Worm (Caenorhabditis elegans) whole organism, late embryonic: ENCODE data around the gene K09E9.3.

Source experiments
- C08G9.2 ChIP-seq: sonication (generic microtip); optimal IDR thresholded peaks from 2 replicates; lab custom pipeline; 2016; ENCODE audit warnings: mild to moderate bottlenecking, missing genetic modification characterization, moderate library complexity, missing compliant biosample characterization
- C38D4.7 ChIP-seq: fragments of 200-800 bp; sonication (Bioruptor generic); optimal IDR thresholded peaks from 2 replicates; lab custom pipeline; 2018; ENCODE audit warnings: mild to moderate bottlenecking, missing genetic modification characterization, moderate library complexity, missing compliant biosample characterization
- K02D7.2 ChIP-seq: sonication (generic microtip); optimal IDR thresholded peaks from 2 replicates; lab custom pipeline; 2017; ENCODE audit warnings: mild to moderate bottlenecking, missing genetic modification characterization, missing compliant biosample characterization
- K09A11.1 ChIP-seq: sonication (generic microtip); optimal IDR thresholded peaks from 2 replicates; lab custom pipeline; 2017; ENCODE audit warnings: antibody characterized with exemption, mild to moderate bottlenecking, missing genetic modification characterization, missing compliant biosample characterization; ENCODE audit not compliant: insufficient read depth
- ama-1 ChIP-seq: fragments of 150-350 bp; optimal IDR thresholded peaks from 2 replicates; lab custom pipeline; 2014
- ceh-19 ChIP-seq: fragments of 200-800 bp; sonication (Bioruptor generic); optimal IDR thresholded peaks from 2 replicates; lab custom pipeline; 2018; ENCODE audit warnings: mild to moderate bottlenecking, missing genetic modification characterization, missing compliant biosample characterization
- ceh-2 ChIP-seq: sonication (generic microtip); optimal IDR thresholded peaks from 2 replicates; lab custom pipeline; 2016; ENCODE audit warnings: missing genotype, missing genetic modification characterization, missing compliant biosample characterization
- ceh-22 ChIP-seq: sonication (generic microtip); optimal IDR thresholded peaks from 2 replicates; lab custom pipeline; 2017; ENCODE audit warnings: missing biosample characterization, missing genetic modification characterization
- ceh-24 ChIP-seq: sonication (generic microtip); optimal IDR thresholded peaks from 2 replicates; lab custom pipeline; 2016; ENCODE audit warnings: mild to moderate bottlenecking, missing genetic modification characterization, missing compliant biosample characterization
- ceh-30 ChIP-seq: fragments of 150-350 bp; optimal IDR thresholded peaks from 2 replicates; lab custom pipeline; 2014; ENCODE audit warnings: missing biosample characterization, missing genetic modification characterization
- ceh-31 ChIP-seq: sonication (generic microtip); optimal IDR thresholded peaks from 2 replicates; lab custom pipeline; 2016; ENCODE audit warnings: missing genetic modification characterization, missing compliant biosample characterization
- ceh-34 ChIP-seq: sonication (generic microtip); optimal IDR thresholded peaks from 2 replicates; lab custom pipeline; 2016; ENCODE audit warnings: mild to moderate bottlenecking, missing genetic modification characterization, missing compliant biosample characterization
- ceh-45 ChIP-seq: fragments of 200-800 bp; sonication (Bioruptor generic); IDR thresholded peaks from 2 replicates; pipeline ENCODE4 v1.3.6; 2022; ENCODE audit warnings: missing genetic modification reagents, missing genetic modification characterization, missing compliant biosample characterization
- ceh-6 ChIP-seq: fragments of 200-800 bp; sonication (Bioruptor generic); optimal IDR thresholded peaks from 2 replicates; lab custom pipeline; 2018; ENCODE audit warnings: mild to moderate bottlenecking, missing genetic modification characterization, missing compliant biosample characterization
- ceh-9 ChIP-seq: sonication (generic microtip); optimal IDR thresholded peaks from 2 replicates; lab custom pipeline; 2016; ENCODE audit warnings: mild to moderate bottlenecking, missing genetic modification characterization, inconsistent platforms, missing compliant biosample characterization
- che-1 ChIP-seq: sonication (generic microtip); optimal IDR thresholded peaks from 2 replicates; lab custom pipeline; 2016; ENCODE audit warnings: mild to moderate bottlenecking, missing genetic modification characterization, missing compliant biosample characterization
- elt-2 ChIP-seq: sonication (generic microtip); optimal IDR thresholded peaks from 2 replicates; lab custom pipeline; 2016; ENCODE audit warnings: missing genetic modification reagents, missing genetic modification characterization, missing compliant biosample characterization
- ets-4 ChIP-seq: sonication (generic microtip); optimal IDR thresholded peaks from 2 replicates; lab custom pipeline; 2016; ENCODE audit warnings: missing genetic modification characterization, missing compliant biosample characterization
- eyg-1 ChIP-seq: sonication (generic microtip); optimal IDR thresholded peaks from 2 replicates; lab custom pipeline; 2016; ENCODE audit warnings: missing genotype, missing genetic modification characterization, missing compliant biosample characterization
- fkh-6 ChIP-seq: sonication (generic microtip); optimal IDR thresholded peaks from 2 replicates; lab custom pipeline; 2016; ENCODE audit warnings: missing genetic modification characterization, missing compliant biosample characterization
- hlh-30 ChIP-seq: sonication (generic microtip); optimal IDR thresholded peaks from 2 replicates; lab custom pipeline; 2017; ENCODE audit warnings: antibody characterized with exemption, missing genetic modification characterization, missing compliant biosample characterization; ENCODE audit not compliant: insufficient read depth
- hlh-6 ChIP-seq: sonication (generic microtip); optimal IDR thresholded peaks from 2 replicates; lab custom pipeline; 2016; ENCODE audit warnings: missing genotype, missing genetic modification characterization, missing compliant biosample characterization
- hlh-8 ChIP-seq: sonication (generic microtip); optimal IDR thresholded peaks from 2 replicates; lab custom pipeline; 2016; ENCODE audit warnings: missing genotype, missing genetic modification characterization, missing compliant biosample characterization
- mec-3 ChIP-seq: sonication (generic microtip); optimal IDR thresholded peaks from 2 replicates; lab custom pipeline; 2016; ENCODE audit warnings: borderline replicate concordance, missing genetic modification characterization, missing compliant biosample characterization
- nfya-1 ChIP-seq: sonication (generic microtip); optimal IDR thresholded peaks from 2 replicates; lab custom pipeline; 2017; ENCODE audit warnings: missing genetic modification characterization, mild to moderate bottlenecking, missing compliant biosample characterization, antibody characterized with exemption, moderate library complexity
- nhr-11 ChIP-seq: fragments of 150-350 bp; optimal IDR thresholded peaks from 2 replicates; lab custom pipeline; 2014; ENCODE audit warnings: missing biosample characterization, missing genetic modification characterization
- npax-4 ChIP-seq: sonication (generic microtip); optimal IDR thresholded peaks from 2 replicates; lab custom pipeline; 2016; ENCODE audit warnings: missing genetic modification characterization, missing compliant biosample characterization
- pat-9 ChIP-seq: fragments of 200-800 bp; sonication (Bioruptor generic); optimal IDR thresholded peaks from 2 replicates; lab custom pipeline; 2018; ENCODE audit warnings: mild to moderate bottlenecking, missing genetic modification characterization, moderate library complexity, missing compliant biosample characterization
- pax-1 ChIP-seq: fragments of 150-350 bp; optimal IDR thresholded peaks from 2 replicates; lab custom pipeline; 2014; ENCODE audit warnings: missing biosample characterization, missing genetic modification characterization
- pha-2 ChIP-seq: sonication (generic microtip); optimal IDR thresholded peaks from 2 replicates; lab custom pipeline; 2017; ENCODE audit warnings: mild to moderate bottlenecking, missing genetic modification characterization, missing compliant biosample characterization
- pha-4 ChIP-seq: fragments of 150-350 bp; optimal IDR thresholded peaks from 2 replicates; lab custom pipeline; 2018; ENCODE audit warnings: missing biosample characterization, missing genetic modification reagents, missing genetic modification characterization
- pqm-1 ChIP-seq: sonication (generic microtip); optimal IDR thresholded peaks from 2 replicates; lab custom pipeline; 2016; ENCODE audit warnings: missing genetic modification characterization, missing compliant biosample characterization
- ref-2 ChIP-seq: sonication (generic microtip); optimal IDR thresholded peaks from 2 replicates; lab custom pipeline; 2016; ENCODE audit warnings: missing genetic modification characterization, missing compliant biosample characterization
- rnt-1 ChIP-seq: sonication (generic microtip); optimal IDR thresholded peaks from 2 replicates; lab custom pipeline; 2016; ENCODE audit warnings: missing genetic modification characterization, missing compliant biosample characterization
- tbx-2 ChIP-seq: sonication (generic microtip); optimal IDR thresholded peaks from 2 replicates; lab custom pipeline; 2016; ENCODE audit warnings: missing genetic modification characterization, missing compliant biosample characterization
- unc-3 ChIP-seq, 2 experiments: fragments of 200-800 bp in 1 of 2; sonication (Bioruptor generic) in 1 of 2; sonication (generic microtip) in 1 of 2; conservative IDR thresholded peaks in 1 of 2; optimal IDR thresholded peaks in 1 of 2; 2 replicates each; pipeline versions ENCODE4 v1.3.6 to Lab custom; 2016 to 2022; ENCODE audit warnings: missing compliant biosample characterization in 2 of 2, missing genetic modification characterization in 2 of 2, missing genetic modification reagents in 1 of 2
- unc-42 ChIP-seq: sonication (generic microtip); optimal IDR thresholded peaks from 2 replicates; lab custom pipeline; 2016; ENCODE audit warnings: missing genotype, missing genetic modification characterization, missing compliant biosample characterization
- zip-5 ChIP-seq: sonication (generic microtip); optimal IDR thresholded peaks from 2 replicates; lab custom pipeline; 2016; ENCODE audit warnings: missing genetic modification characterization, missing compliant biosample characterization

Gene K09E9.3

ce11 chrX:15613745-15614229, at the start of gene K09E9.3:
Gene K09E9.3 (minus strand): TSS chrX:15613795.
- TF ChIP-seq K09A11.1 (tag; lab: Kevin White, UChicago) (no peak), tbx-2 (tag; lab: Kevin White, UChicago) (no peak), nfya-1 (tag; lab: Kevin White, UChicago) (peak; percentile 37), ceh-31 (tag; lab: Kevin White, UChicago) (peak; percentile 2)
- TF ChIP-seq, all 69 proteins: peak for 2

ce11 chrX:15659561-15659960, 46.0 kb upstream of the K09E9.3 start:
- no peak for TF ChIP-seq pha-4 (tag; lab: Kevin White, UChicago)
- TF ChIP-seq nfya-1 (tag; lab: Kevin White, UChicago), result peak; percentile 25
- no peak for TF ChIP-seq hlh-8 (tag; lab: Kevin White, UChicago)
- no peak for TF ChIP-seq unc-3 (GFP tag; conservative IDR thresholded peaks at IDR 0.05; lab: Robert Waterston, UW)
- no peak for TF ChIP-seq unc-3 (tag; optimal IDR thresholded peaks at IDR 0.05; lab: Kevin White, UChicago)
- no peak for TF ChIP-seq nhr-11 (tag; lab: Kevin White, UChicago)
- TF ChIP-seq ceh-6, result no peak
- peak; percentile 20 for TF ChIP-seq ceh-31 (tag; lab: Kevin White, UChicago)
- TF ChIP-seq ceh-24 (tag; lab: Kevin White, UChicago), result no peak
- peak; percentile 50 for TF ChIP-seq unc-42
- no peak for TF ChIP-seq eyg-1 (tag; lab: Kevin White, UChicago)

- TF ChIP-seq pqm-1, result no peak
- TF ChIP-seq ceh-2 (tag; lab: Kevin White, UChicago), result no peak
- TF ChIP-seq hlh-30 (tag; lab: Kevin White, UChicago), result no peak
- no peak for TF ChIP-seq ceh-24 (tag; lab: Kevin White, UChicago)
- TF ChIP-seq unc-3 (GFP tag; conservative IDR thresholded peaks at IDR 0.05; lab: Robert Waterston, UW), result no peak
- TF ChIP-seq unc-3 (tag; optimal IDR thresholded peaks at IDR 0.05; lab: Kevin White, UChicago), result no peak
- no peak for TF ChIP-seq npax-4 (tag; lab: Kevin White, UChicago)
- TF ChIP-seq ceh-19 (GFP tag; lab: Kevin White, UChicago), result no peak
- TF ChIP-seq C38D4.7 (GFP tag; lab: Kevin White, UChicago), result no peak
- no peak for TF ChIP-seq tbx-2 (tag; lab: Kevin White, UChicago)
- no peak for TF ChIP-seq ama-1 (lab: Kevin White, UChicago)
- no peak for TF ChIP-seq ceh-6
- TF ChIP-seq K02D7.2 (tag; lab: Kevin White, UChicago), result no peak
- no peak for TF ChIP-seq rnt-1 (tag; lab: Kevin White, UChicago)
- TF ChIP-seq ets-4 (tag; lab: Kevin White, UChicago), result no peak
- TF ChIP-seq ceh-22 (tag; lab: Kevin White, UChicago), result no peak
- TF ChIP-seq che-1 (tag; lab: Kevin White, UChicago), result no peak
- no peak for TF ChIP-seq hlh-6 (tag; lab: Kevin White, UChicago)
- TF ChIP-seq pax-1 (tag; lab: Kevin White, UChicago), result no peak
- TF ChIP-seq pat-9 (tag; lab: Kevin White, UChicago), result no peak
- TF ChIP-seq pha-2 (tag; lab: Kevin White, UChicago), result no peak
Observed at ce11 chrX:15657773-15658172, 44.2 kb upstream of the K09E9.3 start.

- TF ChIP-seq zip-5 (tag; lab: Kevin White, UChicago), result no peak
- no peak for TF ChIP-seq ceh-2 (tag; lab: Kevin White, UChicago)
- no peak for TF ChIP-seq hlh-30 (tag; lab: Kevin White, UChicago)
- TF ChIP-seq mec-3 (tag; lab: Kevin White, UChicago), result no peak
- TF ChIP-seq elt-2 (tag; lab: Kevin White, UChicago), result no peak
- no peak for TF ChIP-seq ceh-30 (tag; lab: Kevin White, UChicago)
- no peak for TF ChIP-seq eyg-1 (tag; lab: Kevin White, UChicago)
- TF ChIP-seq fkh-6, result no peak
- no peak for TF ChIP-seq ceh-45 (GFP tag; lab: Robert Waterston, UW)
- no peak for TF ChIP-seq nfya-1 (tag; lab: Kevin White, UChicago)
- no peak for TF ChIP-seq npax-4 (tag; lab: Kevin White, UChicago)
- TF ChIP-seq ref-2 (tag; lab: Kevin White, UChicago), result no peak
- TF ChIP-seq ceh-24 (tag; lab: Kevin White, UChicago), result no peak
- TF ChIP-seq hlh-8 (tag; lab: Kevin White, UChicago), result no peak
- TF ChIP-seq ceh-9 (tag; lab: Kevin White, UChicago), result no peak
- TF ChIP-seq C08G9.2 (tag; lab: Kevin White, UChicago), result no peak
- no peak for TF ChIP-seq ceh-34 (tag; lab: Kevin White, UChicago)
- no peak for TF ChIP-seq pha-4 (tag; lab: Kevin White, UChicago)
- TF ChIP-seq ceh-6, result no peak
Observed at ce11 chrX:15655623-15656022, 42.0 kb upstream of the K09E9.3 start.
